Worm (Caenorhabditis elegans) whole organism, early embryonic: ENCODE data around the gene sri-29.

Experiments used
- hmbx-1 ChIP-seq: sonication (generic microtip); optimal IDR thresholded peaks from 2 replicates; lab custom pipeline; 2016; ENCODE audit warnings: mild to moderate bottlenecking, missing genetic modification characterization, missing compliant biosample characterization
- scrt-1 ChIP-seq: fragments of 200-800 bp; sonication (Bioruptor generic); IDR thresholded peaks from 2 replicates; pipeline ENCODE4 v1.3.6; 2022; ENCODE audit warnings: missing genetic modification characterization, missing compliant biosample characterization
- tbx-37 ChIP-seq: fragments of 200-800 bp; sonication (Bioruptor generic); conservative IDR thresholded peaks from 2 replicates; pipeline ENCODE4 v1.3.6; 2022; ENCODE audit warnings: missing genetic modification reagents, missing genetic modification characterization, missing compliant biosample characterization
- tra-4 ChIP-seq: sonication (generic microtip); optimal IDR thresholded peaks from 2 replicates; lab custom pipeline; 2017; ENCODE audit warnings: missing genetic modification characterization, missing compliant biosample characterization

- TF ChIP-seq tra-4 (tag; lab: Kevin White, UChicago) (no peak), hmbx-1 (tag; lab: Kevin White, UChicago) (no peak), scrt-1 (GFP tag; lab: Robert Waterston, UW) (no peak), tbx-37 (GFP tag; lab: Robert Waterston, UW) (no peak)
Measured at ce11 chrII:3005499-3005898, 38.6 kb upstream of the sri-29 start, which contains the start of gene lido-12.
